Worm (Caenorhabditis elegans): ENCODE measurements around the gene T24E12.13.

The T24E12.13 gene

DNA sequence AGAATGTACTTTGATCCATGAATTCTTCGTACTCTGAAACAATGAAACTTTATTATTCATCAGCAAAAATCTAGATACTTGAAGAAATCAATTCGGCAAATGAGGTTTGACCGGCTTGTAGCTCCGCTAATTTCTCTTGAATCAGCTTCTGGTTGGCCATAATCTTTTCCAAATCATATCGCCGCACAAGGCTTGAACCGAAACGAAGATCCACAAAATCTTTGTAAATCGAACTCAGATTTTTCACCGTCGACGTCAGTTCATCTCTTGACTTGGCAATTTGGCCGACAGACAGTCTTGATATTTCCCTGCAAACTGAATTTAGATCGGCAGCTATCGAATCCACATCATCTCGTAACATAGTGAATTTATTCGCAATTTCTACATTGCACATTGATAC is 18.3 kb downstream of the T24E12.13 start:
- no peak for TF ChIP-seq rec-8 (tag; optimal IDR thresholded peaks at IDR 0.05)
- TF ChIP-seq somi-1 (GFP tag; optimal IDR thresholded peaks at IDR 0.05) = no peak
- TF ChIP-seq nhr-120 (GFP tag; IDR thresholded peaks at IDR 0.05) = no peak
- no peak for TF ChIP-seq sdz-38 (tag; optimal IDR thresholded peaks at IDR 0.05)
- TF ChIP-seq unc-130 (GFP tag; optimal IDR thresholded peaks at IDR 0.05) = no peak
- no peak for TF ChIP-seq C17E4.6 (GFP tag; IDR thresholded peaks at IDR 0.05)
- no peak for TF ChIP-seq ZK185.1 (tag; optimal IDR thresholded peaks at IDR 0.05; ENCODE audit: poor library complexity, severe bottlenecking)
- TF ChIP-seq madf-6 (GFP tag; IDR thresholded peaks at IDR 0.05) = no peak
- no peak for TF ChIP-seq mel-28 (tag; optimal IDR thresholded peaks at IDR 0.05; ENCODE audit: borderline replicate concordance)
- no peak for TF ChIP-seq gei-17 (GFP tag; optimal IDR thresholded peaks at IDR 0.05)
- TF ChIP-seq snpc-1.1 (tag; optimal IDR thresholded peaks at IDR 0.05; ENCODE audit: insufficient read depth) = no peak
- TF ChIP-seq attf-5 (GFP tag; optimal IDR thresholded peaks at IDR 0.05) = no peak
- no peak for TF ChIP-seq tbp1 (GFP tag; optimal IDR thresholded peaks at IDR 0.05)
- no peak for TF ChIP-seq C06A6.2 (GFP tag; conservative IDR thresholded peaks at IDR 0.05)

DNA sequence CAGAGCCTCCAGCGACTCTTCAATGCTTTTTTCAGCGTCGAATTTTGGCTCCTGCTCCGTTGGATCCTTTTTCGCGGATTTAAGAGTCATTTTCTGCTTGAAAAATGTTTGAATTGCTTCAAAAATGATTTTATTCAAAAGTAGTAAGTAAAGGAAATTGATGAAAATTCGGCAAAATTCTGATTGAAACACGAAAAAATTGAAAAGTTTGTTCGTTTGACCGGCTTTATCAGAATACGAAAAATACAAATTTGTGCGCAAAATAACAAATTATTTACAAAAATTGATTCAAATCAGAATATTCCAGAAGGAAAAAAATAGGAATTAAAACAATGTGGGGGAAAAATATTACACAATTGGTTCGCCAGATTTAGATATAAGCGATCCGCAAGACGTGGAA is 19.7 kb downstream of the T24E12.13 start, which contains the start of gene F54D10.4:
Gene F54D10.4, minus strand, starts transcription at position 101 of the 400 bp plus-strand sequence.
- TF ChIP-seq ztf-28 (GFP tag; IDR thresholded peaks at IDR 0.05) = no peak
- TF ChIP-seq madf-6 (GFP tag; IDR thresholded peaks at IDR 0.05) = 0 out of 2 replicates have a peak, but pooled peaks have one; percentile 9
- TF ChIP-seq cebp-1 (GFP tag; IDR thresholded peaks at IDR 0.05) = no peak
- TF ChIP-seq cebp-1 (tag; optimal IDR thresholded peaks at IDR 0.05) = no peak

ce11 chrII:3808104-3808503 is 20.9 kb downstream of the T24E12.13 start, which contains the start of gene F54D10.5:
Gene F54D10.5, minus strand, starts transcription at chrII:3808177.
- TF ChIP-seq rcor-1 (GFP tag; IDR thresholded peaks at IDR 0.05) = peak; percentile 44
- TF ChIP-seq unc-130 (GFP tag; optimal IDR thresholded peaks at IDR 0.05) = no peak
- TF ChIP-seq F33H1.4 (GFP tag; IDR thresholded peaks at IDR 0.05) = peak; percentile 22; the same call in 1 of the 2 replicates
- no peak for TF ChIP-seq hrde-1 (tag; optimal IDR thresholded peaks at IDR 0.05; ENCODE audit: borderline replicate concordance)
- peak; percentile 57 for TF ChIP-seq snpc-1.3 (tag; optimal IDR thresholded peaks at IDR 0.05; ENCODE audit: insufficient read depth)
- peak; percentile 14 for TF ChIP-seq tbp1 (GFP tag; optimal IDR thresholded peaks at IDR 0.05)
- no peak for TF ChIP-seq gei-17 (GFP tag; optimal IDR thresholded peaks at IDR 0.05)
- peak; percentile 30; the same call in 1 of the 2 replicates for TF ChIP-seq hmg-1.2 (GFP tag; IDR thresholded peaks at IDR 0.05)
- TF ChIP-seq lsl-1 (GFP tag; optimal IDR thresholded peaks at IDR 0.05) = no peak
- TF ChIP-seq efl-1 (GFP tag; optimal IDR thresholded peaks at IDR 0.05) = peak; percentile 43
- TF ChIP-seq B0261.1 (tag; optimal IDR thresholded peaks at IDR 0.05) = no peak
- peak; percentile 67 for TF ChIP-seq F23B12.7 (tag; optimal IDR thresholded peaks at IDR 0.05; ENCODE audit: insufficient read depth)
- TF ChIP-seq attf-5 (GFP tag; optimal IDR thresholded peaks at IDR 0.05) = peak; percentile 25
- peak; percentile 68 for TF ChIP-seq lin-54 (GFP tag; optimal IDR thresholded peaks at IDR 0.05)
- TF ChIP-seq B0019.2 (GFP tag; conservative IDR thresholded peaks at IDR 0.05) = no peak
- no peak for TF ChIP-seq sdz-38 (tag; optimal IDR thresholded peaks at IDR 0.05)
- TF ChIP-seq dpl-1 (GFP tag; optimal IDR thresholded peaks at IDR 0.05) = peak; percentile 71
- TF ChIP-seq ekl-4 (GFP tag; IDR thresholded peaks at IDR 0.05) = peak; percentile 25; the same call in 1 of the 2 replicates
- TF ChIP-seq ztf-28 (GFP tag; IDR thresholded peaks at IDR 0.05) = no peak
- TF ChIP-seq rpc-1 (optimal IDR thresholded peaks at IDR 0.05) = peak; percentile 25
- TF ChIP-seq rpc-1 (tag; optimal IDR thresholded peaks at IDR 0.05) = no peak
- peak; percentile 25 for TF ChIP-seq snpc-3.4 (tag; optimal IDR thresholded peaks at IDR 0.05)
- TF ChIP-seq let-607 (tag; optimal IDR thresholded peaks at IDR 0.05) = peak in 1 of 2 experiments; percentile 11
- no peak for TF ChIP-seq die-1 (tag; optimal IDR thresholded peaks at IDR 0.05)
- peak; percentile 33 for TF ChIP-seq snpc-1.1 (tag; optimal IDR thresholded peaks at IDR 0.05; ENCODE audit: insufficient read depth)
- TF ChIP-seq pbrm-1 (GFP tag; IDR thresholded peaks at IDR 0.05) = 0 out of 2 replicates have a peak, but pooled peaks have one; percentile 13
- no peak for TF ChIP-seq cebp-1 (GFP tag; IDR thresholded peaks at IDR 0.05)
- TF ChIP-seq cebp-1 (tag; optimal IDR thresholded peaks at IDR 0.05) = peak; percentile 53
- TF ChIP-seq Y53G8AR.9 (GFP tag; conservative IDR thresholded peaks at IDR 0.05) = 0 out of 2 replicates have a peak, but pooled peaks have one; percentile 14
- TF ChIP-seq ceh-100 (GFP tag; IDR thresholded peaks at IDR 0.05) = peak; percentile 26; the same call in 1 of the 2 replicates
- 0 out of 2 replicates have a peak, but pooled peaks have one; percentile 33 for TF ChIP-seq D2030.7 (GFP tag; IDR thresholded peaks at IDR 0.05)
- TF ChIP-seq dox-1 (GFP tag; IDR thresholded peaks at IDR 0.05) = 0 out of 2 replicates have a peak, but pooled peaks have one; percentile 46
- peak; percentile 63; the same call in 1 of the 2 replicates for TF ChIP-seq madf-6 (GFP tag; IDR thresholded peaks at IDR 0.05)
- TF ChIP-seq lin-35 (GFP tag; optimal IDR thresholded peaks at IDR 0.05) = peak in 1 of 3 experiments; percentile 83

All from whole organism, young adult.